Fruit fly (Drosophila melanogaster) whole organism, embryonic: ENCODE results near the gene CG13074.
A peak's percentile ranks its signal among the peaks of the same experiment; 100 is the strongest.

Experiments used
- CG10543 ChIP-seq: fragments of 200-800 bp; sonication (Bioruptor generic); optimal IDR thresholded peaks from 3 replicates; lab custom pipeline; 2017; ENCODE audit warnings: missing biosample characterization, mild to moderate bottlenecking, missing genetic modification characterization, moderate library complexity
- CG11695 ChIP-seq: fragments of 200-800 bp; sonication (Bioruptor generic); IDR thresholded peaks from 3 replicates; pipeline ENCODE4 v1.3.6; 2022; ENCODE audit warnings: missing biosample characterization, missing genetic modification characterization
- CG14965 ChIP-seq: fragments of 200-800 bp; sonication (Bioruptor generic); optimal IDR thresholded peaks from 2 replicates; lab custom pipeline; 2016; ENCODE audit warnings: missing biosample characterization, missing genetic modification characterization, borderline replicate concordance
- CG15073 ChIP-seq: fragments of 200-800 bp; sonication (Bioruptor generic); optimal IDR thresholded peaks from 2 replicates; lab custom pipeline; 2016; ENCODE audit warnings: missing biosample characterization, missing genetic modification characterization
- CG17186 ChIP-seq: fragments of 200-800 bp; sonication (Bioruptor generic); optimal IDR thresholded peaks from 3 replicates; lab custom pipeline; 2017; ENCODE audit warnings: missing biosample characterization, missing genetic modification reagents, missing genetic modification characterization
- CG17328 ChIP-seq: fragments of 200-800 bp; sonication (Bioruptor generic); IDR thresholded peaks from 2 replicates; pipeline ENCODE4 v1.3.6; 2022; ENCODE audit warnings: missing biosample characterization, missing genetic modification characterization
- CG17829 ChIP-seq: fragments of 200-800 bp; optimal IDR thresholded peaks from 2 replicates; lab custom pipeline; 2019; ENCODE audit warnings: missing biosample characterization, mild to moderate bottlenecking, missing genetic modification characterization, moderate library complexity
- CG17912 ChIP-seq: fragments of 200-800 bp; sonication (Bioruptor generic); optimal IDR thresholded peaks from 2 replicates; lab custom pipeline; 2018; ENCODE audit warnings: missing biosample characterization, mild to moderate bottlenecking, missing genetic modification characterization
- CG18262 ChIP-seq: fragments of 200-800 bp; optimal IDR thresholded peaks from 3 replicates; lab custom pipeline; 2019; ENCODE audit warnings: missing biosample characterization, mild to moderate bottlenecking, missing genetic modification characterization, moderate library complexity
- CG34224 ChIP-seq: fragments of 200-800 bp; sonication (Bioruptor generic); IDR thresholded peaks from 3 replicates; pipeline ENCODE4 v1.3.6; 2022; ENCODE audit warnings: missing biosample characterization, missing genetic modification characterization; ENCODE audit not compliant: partially characterized antibody
- CG4282 ChIP-seq: fragments of 200-800 bp; sonication (Bioruptor generic); optimal IDR thresholded peaks from 2 replicates; lab custom pipeline; 2016; ENCODE audit warnings: missing biosample characterization, missing genetic modification characterization
- CG4328 ChIP-seq: fragments of 200-800 bp; sonication (Bioruptor generic); optimal IDR thresholded peaks from 3 replicates; lab custom pipeline; 2017; ENCODE audit warnings: missing biosample characterization, missing genetic modification reagents, missing genetic modification characterization
- CG4360 ChIP-seq: fragments of 200-800 bp; sonication (Bioruptor generic); IDR thresholded peaks from 2 replicates; pipeline ENCODE4 v1.3.6; 2022; ENCODE audit warnings: missing biosample characterization, missing genetic modification characterization
- CG43689 ChIP-seq: fragments of 200-800 bp; sonication (Bioruptor generic); IDR thresholded peaks from 2 replicates; pipeline ENCODE4 v1.3.6; 2022; ENCODE audit warnings: missing biosample characterization, missing genetic modification characterization
- CG6272 ChIP-seq: fragments of 200-800 bp; sonication (Bioruptor generic); IDR thresholded peaks from 2 replicates; pipeline ENCODE4 v1.3.6; 2022; ENCODE audit warnings: missing biosample characterization, missing genetic modification characterization
- CG8089 ChIP-seq: fragments of 200-800 bp; sonication (Bioruptor generic); optimal IDR thresholded peaks from 3 replicates; lab custom pipeline; 2016; ENCODE audit warnings: missing biosample characterization, missing genetic modification characterization
- CG9817 ChIP-seq: fragments of 200-800 bp; sonication (Bioruptor generic); optimal IDR thresholded peaks from 2 replicates; lab custom pipeline; 2018; ENCODE audit warnings: missing biosample characterization, mild to moderate bottlenecking, missing genetic modification characterization, moderate library complexity
- CG9876 ChIP-seq: fragments of 200-800 bp; sonication (Bioruptor generic); optimal IDR thresholded peaks from 2 replicates; lab custom pipeline; 2016; ENCODE audit warnings: missing biosample characterization, missing genetic modification characterization
- CTCF ChIP-seq: fragments of 200-800 bp; sonication (Bioruptor generic); optimal IDR thresholded peaks from 2 replicates; lab custom pipeline; 2017; ENCODE audit warnings: missing biosample characterization, mild to moderate bottlenecking, missing genetic modification characterization, moderate library complexity
- Dp ChIP-seq: fragments of 200-800 bp; sonication (Bioruptor generic); optimal IDR thresholded peaks from 2 replicates; lab custom pipeline; 2018; ENCODE audit warnings: missing biosample characterization, mild to moderate bottlenecking, missing genetic modification characterization, moderate library complexity
- Drgx ChIP-seq: fragments of 200-800 bp; sonication (Bioruptor generic); IDR thresholded peaks from 2 replicates; pipeline ENCODE4 v1.3.6; 2022; ENCODE audit warnings: missing biosample characterization, missing genetic modification characterization
- Elba2 ChIP-seq: fragments of 200-800 bp; sonication (Bioruptor generic); optimal IDR thresholded peaks from 3 replicates; lab custom pipeline; 2016; ENCODE audit warnings: missing biosample characterization, missing genetic modification characterization
- HHEX ChIP-seq: fragments of 200-800 bp; sonication (Bioruptor generic); optimal IDR thresholded peaks from 3 replicates; lab custom pipeline; 2017; ENCODE audit warnings: missing biosample characterization, mild to moderate bottlenecking, missing genetic modification characterization, missing genetic modification reagents
- MBD-R2 ChIP-seq: fragments of 200-800 bp; sonication (Bioruptor generic); IDR thresholded peaks from 2 replicates; pipeline ENCODE4 v1.3.6; 2022; ENCODE audit warnings: missing biosample characterization, missing genetic modification characterization
- MESR4 ChIP-seq: fragments of 200-800 bp; sonication (Bioruptor generic); optimal IDR thresholded peaks from 2 replicates; lab custom pipeline; 2018; ENCODE audit warnings: missing biosample characterization, mild to moderate bottlenecking, missing genetic modification characterization, moderate library complexity
- Mad ChIP-seq: fragments of 200-800 bp; sonication (Bioruptor generic); optimal IDR thresholded peaks from 2 replicates; lab custom pipeline; 2016; ENCODE audit warnings: missing biosample characterization, missing genetic modification characterization
- NK7.1 ChIP-seq: fragments of 200-800 bp; sonication (Bioruptor generic); optimal IDR thresholded peaks from 3 replicates; lab custom pipeline; 2016; ENCODE audit warnings: missing biosample characterization, missing genetic modification characterization
- Sox100B ChIP-seq: fragments of 200-800 bp; sonication (Bioruptor generic); optimal IDR thresholded peaks from 3 replicates; lab custom pipeline; 2018; ENCODE audit warnings: missing biosample characterization, mild to moderate bottlenecking, missing genetic modification characterization
- Xrp1 ChIP-seq: fragments of 200-800 bp; sonication (Bioruptor generic); IDR thresholded peaks from 2 replicates; pipeline ENCODE4 v1.3.6; 2022; ENCODE audit warnings: missing biosample characterization, missing genetic modification characterization
- ash1 ChIP-seq: fragments of 200-800 bp; sonication (Bioruptor generic); optimal IDR thresholded peaks from 2 replicates; lab custom pipeline; 2018; ENCODE audit warnings: missing biosample characterization, mild to moderate bottlenecking, missing genetic modification characterization
- cas ChIP-seq: fragments of 200-800 bp; sonication (Bioruptor generic); IDR thresholded peaks from 2 replicates; pipeline ENCODE4 v1.3.6; 2022; ENCODE audit warnings: missing biosample characterization, missing genetic modification characterization
- caup ChIP-seq: fragments of 200-800 bp; sonication (Bioruptor generic); optimal IDR thresholded peaks from 3 replicates; lab custom pipeline; 2017; ENCODE audit warnings: missing biosample characterization, mild to moderate bottlenecking, missing genetic modification characterization, moderate library complexity; ENCODE audit not compliant: severe bottlenecking
- cg ChIP-seq: fragments of 200-800 bp; sonication (Bioruptor generic); optimal IDR thresholded peaks from 3 replicates; lab custom pipeline; 2019; ENCODE audit warnings: missing biosample characterization, mild to moderate bottlenecking, missing genetic modification characterization, moderate library complexity
- chn ChIP-seq: fragments of 200-800 bp; sonication (Bioruptor generic); optimal IDR thresholded peaks from 2 replicates; lab custom pipeline; 2016; ENCODE audit warnings: missing biosample characterization, missing genetic modification characterization
- grau ChIP-seq: fragments of 200-800 bp; optimal IDR thresholded peaks from 3 replicates; lab custom pipeline; 2019; ENCODE audit warnings: missing biosample characterization, mild to moderate bottlenecking, missing genetic modification characterization, moderate library complexity
- lab ChIP-seq: fragments of 200-800 bp; sonication (Bioruptor generic); optimal IDR thresholded peaks from 3 replicates; lab custom pipeline; 2017; ENCODE audit warnings: missing biosample characterization, missing genetic modification characterization, mild to moderate bottlenecking, moderate library complexity, missing genetic modification reagents
- luna ChIP-seq: fragments of 200-800 bp; sonication (Bioruptor generic); optimal IDR thresholded peaks from 2 replicates; lab custom pipeline; 2016; ENCODE audit warnings: missing biosample characterization, missing genetic modification characterization
- mam ChIP-seq: fragments of 200-800 bp; sonication (Bioruptor generic); optimal IDR thresholded peaks from 3 replicates; lab custom pipeline; 2016; ENCODE audit warnings: missing biosample characterization, missing genetic modification characterization
- p53 ChIP-seq: fragments of 200-800 bp; sonication (Bioruptor generic); optimal IDR thresholded peaks from 2 replicates; lab custom pipeline; 2016; ENCODE audit warnings: missing biosample characterization, missing genetic modification characterization
- pfk ChIP-seq: fragments of 200-800 bp; sonication (Bioruptor generic); optimal IDR thresholded peaks from 2 replicates; lab custom pipeline; 2018; ENCODE audit warnings: missing biosample characterization, mild to moderate bottlenecking, missing genetic modification characterization, moderate library complexity
- pum ChIP-seq: fragments of 200-800 bp; sonication (Bioruptor generic); optimal IDR thresholded peaks from 2 replicates; lab custom pipeline; 2016; ENCODE audit warnings: missing biosample characterization, missing genetic modification characterization
- sens ChIP-seq: fragments of 200-800 bp; sonication (Bioruptor generic); peaks from one replicate; lab custom pipeline; 2016; ENCODE audit warnings: missing biosample characterization, missing genetic modification characterization
- slou ChIP-seq: fragments of 200-800 bp; sonication (Bioruptor generic); optimal IDR thresholded peaks from 3 replicates; lab custom pipeline; 2016; ENCODE audit warnings: missing biosample characterization, missing genetic modification characterization
- sqz ChIP-seq: fragments of 200-800 bp; sonication (Bioruptor generic); optimal IDR thresholded peaks from 3 replicates; lab custom pipeline; 2018; ENCODE audit warnings: missing biosample characterization, mild to moderate bottlenecking, missing genetic modification characterization
- ssp ChIP-seq: fragments of 200-800 bp; sonication (Bioruptor generic); IDR thresholded peaks from 2 replicates; pipeline ENCODE4 v1.3.6; 2022; ENCODE audit warnings: missing biosample characterization, missing genetic modification characterization
- vnd ChIP-seq: fragments of 200-800 bp; sonication (Bioruptor generic); IDR thresholded peaks from 3 replicates; pipeline ENCODE4 v1.3.6; 2022; ENCODE audit warnings: missing biosample characterization, missing genetic modification characterization; ENCODE audit not compliant: partially characterized antibody
- wor ChIP-seq: fragments of 200-800 bp; sonication (Bioruptor generic); IDR thresholded peaks from 2 replicates; pipeline ENCODE4 v1.3.6; 2022; ENCODE audit warnings: missing biosample characterization, missing genetic modification characterization
- zen ChIP-seq: fragments of 200-800 bp; sonication (Bioruptor generic); optimal IDR thresholded peaks from 3 replicates; lab custom pipeline; 2018; ENCODE audit warnings: missing biosample characterization, mild to moderate bottlenecking, missing genetic modification characterization, moderate library complexity
- zen2 ChIP-seq: fragments of 200-800 bp; sonication (Bioruptor generic); IDR thresholded peaks from 3 replicates; pipeline ENCODE4 v1.3.6; 2022; ENCODE audit warnings: missing biosample characterization, missing genetic modification characterization; ENCODE audit not compliant: partially characterized antibody

The CG13074 gene

dm6 chr3L:16132067-16132418, 34.8 kb upstream of the CG13074 start (continued):
- TF ChIP-seq cg (peak; percentile 57), MESR4 (peak; percentile 60), Elba2 (GFP tag; lab: Kevin White, UChicago) (no peak), MBD-R2 (peak; percentile 9), CG17186 (GFP tag; lab: Kevin White, UChicago) (peak; percentile 46)

- TF ChIP-seq CG6272 (no peak), CG18262 (peak; percentile 80), CG4282 (GFP tag; lab: Kevin White, UChicago) (no peak), slou (GFP tag; lab: Kevin White, UChicago) (no peak), CG17912 (GFP tag; lab: Kevin White, UChicago) (no peak), chn (no peak), zen (tag; lab: Kevin White, UChicago) (peak; percentile 46), wor (no peak), Drgx (GFP tag; lab: Robert Waterston, UW) (no peak), CG15073 (GFP tag; lab: Kevin White, UChicago) (no peak), NK7.1 (no peak), CG4360 (GFP tag; lab: Robert Waterston, UW) (no peak), p53 (GFP tag; lab: Kevin White, UChicago) (no peak), sens (GFP tag; lab: Kevin White, UChicago) (peak; percentile 77), CG10543 (GFP tag; lab: Kevin White, UChicago) (peak; percentile 49), ash1 (no peak), CG4328 (peak; percentile 39), CG17328 (GFP tag; lab: Robert Waterston, UW) (0 out of 2 replicates have a peak, but pooled peaks have one; percentile 9), mam (peak; percentile 7), CG9876 (no peak), pum (no peak), CG8089 (GFP tag; lab: Kevin White, UChicago) (no peak), grau (tag; lab: Kevin White, UChicago) (peak; percentile 71), HHEX (GFP tag; lab: Kevin White, UChicago) (no peak), caup (GFP tag; lab: Kevin White, UChicago) (peak; percentile 49), CG11695 (GFP tag; lab: Robert Waterston, UW) (peak; percentile 56; the same call in 2 of the 3 replicates), CG17186 (GFP tag; lab: Kevin White, UChicago) (no peak), CTCF (no peak), Mad (GFP tag; lab: Kevin White, UChicago) (no peak), CG14965 (GFP tag; lab: Kevin White, UChicago) (no peak), pfk (GFP tag; lab: Kevin White, UChicago) (no peak), ssp (GFP tag; lab: Robert Waterston, UW) (no peak), Dp (peak; percentile 79), CG17829 (peak; percentile 75), zen2 (no peak), lab (peak; percentile 62), CG9817 (tag; lab: Kevin White, UChicago) (no peak), Sox100B (GFP tag; lab: Kevin White, UChicago) (peak; percentile 71), cas (GFP tag; lab: Robert Waterston, UW) (0 out of 2 replicates have a peak, but pooled peaks have one; percentile 4), luna (no peak), vnd (GFP tag; lab: Robert Waterston, UW) (no peak), Xrp1 (GFP tag; lab: Robert Waterston, UW) (no peak; the same call in 1 of the 2 replicates), CG43689 (GFP tag; lab: Robert Waterston, UW) (no peak), CG34224 (no peak), sqz (GFP tag; lab: Kevin White, UChicago) (no peak)
Measured at dm6 chr3L:16131264-16132066, 34.2 kb upstream of the CG13074 start, which contains the start of the genes Trs20 and elg1. Gene Trs20, minus strand, starts transcription at chr3L:16131632. Gene elg1, plus strand, starts transcription at chr3L:16132028.
